Fruit fly (Drosophila melanogaster): Measurements from ENCODE around the gene CG18641.

Gene CG18641

dm6 chr2L:2365077-2365651 is 50.0 kb downstream of the CG18641 start, which contains the start of the genes Rab5 and Axud1 (continued):
- TF ChIP-seq CG6175 (GFP tag; IDR thresholded peaks at IDR 0.05) (no peak), pum (GFP tag; optimal IDR thresholded peaks at IDR 0.05) (no peak), Atf6 (GFP tag; IDR thresholded peaks at IDR 0.05) (no peak), ATbp (GFP tag; optimal IDR thresholded peaks at IDR 0.05) (no peak), tio (GFP tag; optimal IDR thresholded peaks at IDR 0.05) (no peak), CG13894 (tag; optimal IDR thresholded peaks at IDR 0.05) (no peak), CG13775 (GFP tag; optimal IDR thresholded peaks at IDR 0.05) (no peak), YL-1 (GFP tag; optimal IDR thresholded peaks at IDR 0.05) (peak; percentile 76), Ssrp (tag; optimal IDR thresholded peaks at IDR 0.05) (no peak), her (GFP tag; optimal IDR thresholded peaks at IDR 0.05) (no peak), Hand (GFP tag; optimal IDR thresholded peaks at IDR 0.05) (no peak), CG14860 (GFP tag; IDR thresholded peaks at IDR 0.05; ENCODE audit: partially characterized antibody) (no peak), CG9727 (GFP tag; optimal IDR thresholded peaks at IDR 0.05) (no peak), Scr (GFP tag; IDR thresholded peaks at IDR 0.05; ENCODE audit: partially characterized antibody) (no peak), unc-4 (GFP tag; IDR thresholded peaks at IDR 0.05; ENCODE audit: partially characterized antibody) (no peak), CG30431 (GFP tag; optimal IDR thresholded peaks at IDR 0.05) (no peak), al (GFP tag; IDR thresholded peaks at IDR 0.05) (no peak), ci (GFP tag; IDR thresholded peaks at IDR 0.05) (0 out of 3 replicates have a peak, but pooled peaks have one; percentile 36), CG15479 (GFP tag; optimal IDR thresholded peaks at IDR 0.05) (peak; percentile 94), CG11504 (tag; optimal IDR thresholded peaks at IDR 0.05) (peak; percentile 46), CG12659 (GFP tag; optimal IDR thresholded peaks at IDR 0.05) (peak; percentile 68), CG17359 (tag; optimal IDR thresholded peaks at IDR 0.05) (no peak), ac (GFP tag; optimal IDR thresholded peaks at IDR 0.05) (no peak), h (optimal IDR thresholded peaks at IDR 0.05) (no peak), crp (GFP tag; optimal IDR thresholded peaks at IDR 0.05) (no peak), Neu2 (GFP tag; optimal IDR thresholded peaks at IDR 0.05; ENCODE audit: borderline replicate concordance) (no peak), Fer1 (GFP tag; optimal IDR thresholded peaks at IDR 0.05) (peak; percentile 19), ab (GFP tag; optimal IDR thresholded peaks at IDR 0.05) (no peak), CG43689 (GFP tag; IDR thresholded peaks at IDR 0.05) (no peak), CG17802 (tag; optimal IDR thresholded peaks at IDR 0.05) (peak; percentile 11), CG3163 (GFP tag; optimal IDR thresholded peaks at IDR 0.05) (no peak), CG18011 (GFP tag; optimal IDR thresholded peaks at IDR 0.05) (no peak), Lhr (GFP tag; optimal IDR thresholded peaks at IDR 0.05) (peak; percentile 75), MBD-R2 (GFP tag; IDR thresholded peaks at IDR 0.05) (peak; percentile 54; the same call in 1 of the 2 replicates), tgo (GFP tag; IDR thresholded peaks at IDR 0.05) (no peak; the same call in 2 of the 3 replicates), CG12299 (tag; optimal IDR thresholded peaks at IDR 0.05) (no peak), gt (GFP tag; IDR thresholded peaks at IDR 0.05) (no peak), esg (GFP tag; conservative IDR thresholded peaks at IDR 0.05) (no peak), CG18476 (GFP tag; optimal IDR thresholded peaks at IDR 0.05) (no peak), Abd-B (GFP tag; optimal IDR thresholded peaks at IDR 0.05) (peak; percentile 67), Sry-β (GFP tag; optimal IDR thresholded peaks at IDR 0.05) (no peak), da (GFP tag; optimal IDR thresholded peaks at IDR 0.05) (no peak), Adf1 (GFP tag; IDR thresholded peaks at IDR 0.05) (no peak), MTF-1 (GFP tag; optimal IDR thresholded peaks at IDR 0.05; ENCODE audit: borderline replicate concordance) (no peak), dmrt99B (tag; optimal IDR thresholded peaks at IDR 0.05) (no peak), tna (GFP tag; IDR thresholded peaks at IDR 0.05; ENCODE audit: partially characterized antibody) (no peak), Dll (GFP tag; IDR thresholded peaks at IDR 0.05; ENCODE audit: partially characterized antibody) (no peak), cwo (GFP tag; optimal IDR thresholded peaks at IDR 0.05) (no peak), Ptx1 (GFP tag; IDR thresholded peaks at IDR 0.05) (0 out of 2 replicates have a peak, but pooled peaks have one; percentile 12)

Data from whole organism, embryonic.